Fruit fly (Drosophila melanogaster): ENCODE measurements around the gene IntS11.

DNA sequence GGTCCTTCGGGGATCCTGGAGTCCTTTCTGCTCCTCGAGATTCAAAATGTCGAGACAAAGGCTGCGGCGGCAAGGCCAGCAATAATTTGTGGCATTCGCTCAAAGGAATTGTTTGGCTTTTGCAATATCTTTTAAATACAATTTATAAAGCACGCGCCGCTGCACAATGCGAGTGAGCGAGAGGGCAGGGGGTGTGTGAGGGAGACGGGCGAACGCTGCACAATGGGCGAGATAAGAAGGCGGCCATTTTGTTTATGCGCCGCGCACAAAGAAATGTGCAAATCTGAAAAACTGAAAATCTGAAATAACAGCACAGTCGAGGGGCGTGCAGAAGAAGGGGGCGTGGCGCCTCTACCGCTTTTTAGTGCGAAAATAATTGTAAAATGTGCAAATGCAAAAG, 36.8 kb upstream of the IntS11 start:
- no peak for TF ChIP-seq CG8478 (optimal IDR thresholded peaks at IDR 0.05)
- no peak for TF ChIP-seq CTCF (optimal IDR thresholded peaks at IDR 0.05)
